Worm (Caenorhabditis elegans) whole organism, L4 larva: ENCODE measurements around the gene fbxb-33.

Experiments used
- aha-1 ChIP-seq: fragments of 150-350 bp; peaks from one replicate; lab custom pipeline; 2014; ENCODE audit warnings: missing biosample characterization, missing genetic modification characterization
- ama-1 ChIP-seq: fragments of 150-350 bp; optimal IDR thresholded peaks from 2 replicates; lab custom pipeline; 2014; ENCODE audit warnings: inconsistent platforms, mixed read lengths
- daf-12 ChIP-seq: fragments of 150-350 bp; optimal IDR thresholded peaks from 2 replicates; lab custom pipeline; 2014; ENCODE audit warnings: missing biosample characterization, missing genetic modification reagents, missing genetic modification characterization
- daf-19 ChIP-seq: fragments of 200-800 bp; sonication (Bioruptor generic); conservative IDR thresholded peaks from 2 replicates; pipeline ENCODE4 v1.3.6; 2022; ENCODE audit warnings: missing genetic modification characterization, missing compliant biosample characterization
- fos-1 ChIP-seq: fragments of 150-350 bp; optimal IDR thresholded peaks from 2 replicates; lab custom pipeline; 2014; ENCODE audit warnings: missing biosample characterization, missing genetic modification characterization
- jun-1 ChIP-seq: fragments of 150-350 bp; optimal IDR thresholded peaks from 2 replicates; lab custom pipeline; 2014; ENCODE audit warnings: missing biosample characterization, missing genetic modification reagents, missing genetic modification characterization
- lin-1 ChIP-seq: fragments of 200-800 bp; sonication (Bioruptor generic); IDR thresholded peaks from 2 replicates; pipeline ENCODE4 v1.3.6; 2022; ENCODE audit warnings: missing genetic modification reagents, missing genetic modification characterization, missing compliant biosample characterization
- lin-39 ChIP-seq: fragments of 150-350 bp; optimal IDR thresholded peaks from 2 replicates; lab custom pipeline; 2014; ENCODE audit warnings: missing biosample characterization, missing genetic modification reagents, missing genetic modification characterization
- nhr-25 ChIP-seq: sonication (generic microtip); optimal IDR thresholded peaks from 2 replicates; lab custom pipeline; 2017; ENCODE audit warnings: missing genetic modification characterization, mild to moderate bottlenecking, missing compliant biosample characterization, antibody characterized with exemption, moderate library complexity, borderline replicate concordance; ENCODE audit not compliant: insufficient read depth
- nhr-41 ChIP-seq: fragments of 200-800 bp; sonication (Bioruptor generic); IDR thresholded peaks from 2 replicates; pipeline ENCODE4 v1.3.6; 2022; ENCODE audit warnings: missing genetic modification reagents, missing genetic modification characterization, missing compliant biosample characterization
- nhr-6 ChIP-seq: fragments of 150-350 bp; optimal IDR thresholded peaks from 2 replicates; lab custom pipeline; 2014; ENCODE audit warnings: missing biosample characterization, missing genetic modification characterization
- nhr-77 ChIP-seq: fragments of 150-350 bp; optimal IDR thresholded peaks from 2 replicates; lab custom pipeline; 2014; ENCODE audit warnings: missing biosample characterization, missing genetic modification characterization
- skn-1 ChIP-seq: fragments of 150-350 bp; optimal IDR thresholded peaks from 2 replicates; lab custom pipeline; 2014; ENCODE audit warnings: missing biosample characterization, missing genetic modification characterization
- ztf-11 ChIP-seq: fragments of 150-350 bp; optimal IDR thresholded peaks from 2 replicates; lab custom pipeline; 2014; ENCODE audit warnings: missing biosample characterization, missing genetic modification characterization

ce11 chrII:3665181-3665580 lies 18.0 kb downstream of the fbxb-33 start:
- TF ChIP-seq daf-12 (tag; lab: Kevin White, UChicago) (no peak), lin-1 (no peak), jun-1 (tag; lab: Kevin White, UChicago) (no peak), ztf-11 (tag; lab: Kevin White, UChicago) (no peak), nhr-77 (tag; lab: Kevin White, UChicago) (no peak), ama-1 (lab: Kevin White, UChicago) (no peak), lin-39 (no peak), fos-1 (tag; lab: Kevin White, UChicago) (no peak), nhr-41 (no peak), nhr-6 (tag; lab: Kevin White, UChicago) (no peak), nhr-25 (no peak), daf-19 (GFP tag; lab: Robert Waterston, UW) (no peak), skn-1 (tag; lab: Kevin White, UChicago) (no peak), aha-1 (tag; lab: Kevin White, UChicago) (no peak)
